Worm (Caenorhabditis elegans): ENCODE data around the gene lrx-1.

ce11 chrV:12296794-12297193 is 44.4 kb downstream of the lrx-1 start:
- no peak for TF ChIP-seq him-1 (tag; optimal IDR thresholded peaks at IDR 0.05)
- TF ChIP-seq W03F9.2 (tag; optimal IDR thresholded peaks at IDR 0.05): no peak
- no peak for TF ChIP-seq dao-5 (tag; optimal IDR thresholded peaks at IDR 0.05)

Data from whole organism, L4/young adult.